Fruit fly (Drosophila melanogaster) S2 (cell line): ENCODE measurements around the gene CG18063.

Experiments used
- CG8478 ChIP-seq: fragments of >200 bp; optimal IDR thresholded peaks from 2 replicates; lab custom pipeline; 2018
- CTCF ChIP-seq, 2 experiments: fragments of >200 bp; optimal IDR thresholded peaks; 2 replicates each; lab custom pipeline; 2018

dm6 chr2L:15910937-15911590, 46.6 kb upstream of the CG18063 start:
- no peak for TF ChIP-seq CG8478 (lab: Kevin White, UChicago)
- TF ChIP-seq CTCF (optimal IDR thresholded peaks at IDR 0.05; lab: Kevin White, UChicago) = no peak
